Worm (Caenorhabditis elegans) whole organism, L2 larva: ENCODE results near the gene VF13D12L.3.

Experiments used
- C34F6.9 ChIP-seq: fragments of 150-350 bp; optimal IDR thresholded peaks from 2 replicates; lab custom pipeline; 2014; ENCODE audit warnings: missing biosample characterization, missing genetic modification characterization
- ZK546.5 ChIP-seq: sonication (generic microtip); optimal IDR thresholded peaks from 2 replicates; lab custom pipeline; 2017; ENCODE audit warnings: missing biosample characterization, missing genetic modification characterization
- ceh-82 ChIP-seq: fragments of 150-350 bp; optimal IDR thresholded peaks from 2 replicates; lab custom pipeline; 2014; ENCODE audit warnings: missing biosample characterization, missing genetic modification characterization
- egl-27 ChIP-seq: sonication (generic microtip); optimal IDR thresholded peaks from 3 replicates; lab custom pipeline; 2017; ENCODE audit warnings: missing biosample characterization, missing genetic modification reagents, missing genetic modification characterization
- elt-1 ChIP-seq: fragments of 150-350 bp; optimal IDR thresholded peaks from 2 replicates; lab custom pipeline; 2014; ENCODE audit warnings: missing biosample characterization, missing genetic modification characterization
- fos-1 ChIP-seq: fragments of 150-350 bp; optimal IDR thresholded peaks from 2 replicates; lab custom pipeline; 2014; ENCODE audit warnings: missing biosample characterization, missing genetic modification characterization
- mdl-1 ChIP-seq, 2 experiments: fragments of 150-350 bp in 1 of 2; sonication (generic microtip) in 1 of 2; optimal IDR thresholded peaks; 2 replicates each; lab custom pipeline; 2017; ENCODE audit warnings: missing biosample characterization in 2 of 2, missing genetic modification characterization in 2 of 2
- nhr-11 ChIP-seq: fragments of 150-350 bp; optimal IDR thresholded peaks from 2 replicates; lab custom pipeline; 2014; ENCODE audit warnings: missing biosample characterization, missing genetic modification characterization
- nhr-12 ChIP-seq: fragments of 150-350 bp; optimal IDR thresholded peaks from 2 replicates; lab custom pipeline; 2014; ENCODE audit warnings: missing biosample characterization, missing genetic modification characterization
- nhr-77 ChIP-seq: fragments of 150-350 bp; optimal IDR thresholded peaks from 2 replicates; lab custom pipeline; 2014; ENCODE audit warnings: missing biosample characterization, missing genetic modification characterization
- sem-4 ChIP-seq: fragments of 150-350 bp; optimal IDR thresholded peaks from 2 replicates; lab custom pipeline; 2014; ENCODE audit warnings: missing biosample characterization, missing genetic modification reagents, missing genetic modification characterization
- unc-39 ChIP-seq: fragments of 150-350 bp; optimal IDR thresholded peaks from 2 replicates; lab custom pipeline; 2014; ENCODE audit warnings: missing biosample characterization, missing genetic modification characterization
- unc-55 ChIP-seq: fragments of 150-350 bp; sonication (generic microtip); optimal IDR thresholded peaks from 3 replicates; lab custom pipeline; 2014; ENCODE audit warnings: missing biosample characterization, missing genetic modification reagents, missing genetic modification characterization
- ztf-1 ChIP-seq: fragments of 200-800 bp; sonication (Bioruptor generic); conservative IDR thresholded peaks from 2 replicates; pipeline ENCODE4 v1.3.6; 2022; ENCODE audit warnings: missing genetic modification characterization, missing compliant biosample characterization

ce11 chrII:11657079-11657478, 48.7 kb upstream of the VF13D12L.3 start, which contains the start of gene nep-1:
- TF ChIP-seq fos-1 (no peak), egl-27 (tag; lab: Kevin White, UChicago) (no peak), nhr-12 (tag; lab: Kevin White, UChicago) (no peak), unc-55 (GFP tag; lab: Kevin White, UChicago) (no peak), unc-39 (tag; lab: Kevin White, UChicago) (no peak), sem-4 (no peak), C34F6.9 (no peak), elt-1 (tag; lab: Kevin White, UChicago) (no peak), ZK546.5 (tag; lab: Kevin White, UChicago) (no peak), nhr-11 (tag; lab: Kevin White, UChicago) (no peak), ztf-1 (GFP tag; lab: Robert Waterston, UW) (no peak), ceh-82 (tag; lab: Kevin White, UChicago) (no peak), nhr-77 (no peak), mdl-1 (tag; optimal IDR thresholded peaks at IDR 0.05; lab: Kevin White, UChicago) (no peak)
